Worm (Caenorhabditis elegans) whole organism, early embryonic: Measurements from ENCODE around the gene C06C3.10.

Experiments
- B0310.2 ChIP-seq: sonication (generic microtip); optimal IDR thresholded peaks from 2 replicates; lab custom pipeline; 2016; ENCODE audit warnings: mild to moderate bottlenecking, missing genetic modification characterization, missing compliant biosample characterization
- aly-1 ChIP-seq: sonication (generic microtip); optimal IDR thresholded peaks from 2 replicates; lab custom pipeline; 2016; ENCODE audit warnings: missing genetic modification characterization, missing compliant biosample characterization
- ama-1 ChIP-seq: fragments of 150-350 bp; optimal IDR thresholded peaks from 2 replicates; lab custom pipeline; 2014
- ceh-13 ChIP-seq: fragments of 200-800 bp; sonication (Bioruptor generic); optimal IDR thresholded peaks from 2 replicates; lab custom pipeline; 2018; ENCODE audit warnings: mild to moderate bottlenecking, missing genetic modification characterization, missing compliant biosample characterization
- ceh-36 ChIP-seq: sonication (generic microtip); optimal IDR thresholded peaks from 2 replicates; lab custom pipeline; 2016; ENCODE audit warnings: missing genetic modification characterization, inconsistent platforms, missing compliant biosample characterization
- ets-7 ChIP-seq: sonication (generic microtip); optimal IDR thresholded peaks from 2 replicates; lab custom pipeline; 2016; ENCODE audit warnings: missing genotype, missing genetic modification characterization, missing compliant biosample characterization
- flt-1 ChIP-seq: fragments of 200-800 bp; sonication (Bioruptor generic); IDR thresholded peaks from 2 replicates; pipeline ENCODE4 v1.3.6; 2022; ENCODE audit warnings: missing genetic modification characterization, missing compliant biosample characterization
- hmbx-1 ChIP-seq: sonication (generic microtip); optimal IDR thresholded peaks from 2 replicates; lab custom pipeline; 2016; ENCODE audit warnings: mild to moderate bottlenecking, missing genetic modification characterization, missing compliant biosample characterization
- hmg-4 ChIP-seq: fragments of 200-800 bp; sonication (Bioruptor generic); optimal IDR thresholded peaks from 2 replicates; lab custom pipeline; 2018; ENCODE audit warnings: mild to moderate bottlenecking, missing genetic modification characterization, missing compliant biosample characterization
- hnd-1 ChIP-seq: sonication (generic microtip); optimal IDR thresholded peaks from 2 replicates; lab custom pipeline; 2016; ENCODE audit warnings: missing genetic modification characterization, missing compliant biosample characterization
- pes-1 ChIP-seq: fragments of 200-800 bp; sonication (Bioruptor generic); IDR thresholded peaks from 2 replicates; pipeline ENCODE4 v1.3.6; 2022; ENCODE audit warnings: missing genetic modification reagents, missing genetic modification characterization, missing compliant biosample characterization
- scrt-1 ChIP-seq: fragments of 200-800 bp; sonication (Bioruptor generic); IDR thresholded peaks from 2 replicates; pipeline ENCODE4 v1.3.6; 2022; ENCODE audit warnings: missing genetic modification characterization, missing compliant biosample characterization
- sea-1 ChIP-seq: fragments of 200-800 bp; sonication (Bioruptor generic); conservative IDR thresholded peaks from 2 replicates; pipeline ENCODE4 v1.3.6; 2022; ENCODE audit warnings: missing genetic modification characterization, missing compliant biosample characterization
- tbx-11 ChIP-seq: fragments of 200-800 bp; sonication (Bioruptor generic); IDR thresholded peaks from 2 replicates; pipeline ENCODE4 v1.3.6; 2022; ENCODE audit warnings: missing genetic modification characterization, missing compliant biosample characterization
- tbx-37 ChIP-seq: fragments of 200-800 bp; sonication (Bioruptor generic); conservative IDR thresholded peaks from 2 replicates; pipeline ENCODE4 v1.3.6; 2022; ENCODE audit warnings: missing genetic modification reagents, missing genetic modification characterization, missing compliant biosample characterization
- tra-4 ChIP-seq: sonication (generic microtip); optimal IDR thresholded peaks from 2 replicates; lab custom pipeline; 2017; ENCODE audit warnings: missing genetic modification characterization, missing compliant biosample characterization

C06C3.10 gene

ce11 chrII:9333034-9333433, 44.0 kb downstream of the C06C3.10 start:
- TF ChIP-seq hmbx-1 (tag; lab: Kevin White, UChicago) (no peak), flt-1 (GFP tag; lab: Robert Waterston, UW) (no peak), pes-1 (GFP tag; lab: Robert Waterston, UW) (no peak), tra-4 (tag; lab: Kevin White, UChicago) (no peak), ama-1 (no peak), sea-1 (GFP tag; lab: Robert Waterston, UW) (no peak), ets-7 (tag; lab: Kevin White, UChicago) (no peak), hmg-4 (GFP tag; lab: Kevin White, UChicago) (no peak), tbx-11 (no peak), scrt-1 (no peak), ceh-36 (tag; lab: Kevin White, UChicago) (no peak)

- no peak for TF ChIP-seq ets-7 (tag; lab: Kevin White, UChicago)
- no peak for TF ChIP-seq tbx-37 (GFP tag; lab: Robert Waterston, UW)
- no peak for TF ChIP-seq tra-4 (tag; lab: Kevin White, UChicago)
- TF ChIP-seq hmbx-1 (tag; lab: Kevin White, UChicago) = no peak
Measured at ce11 chrII:9331343-9331742, 45.7 kb downstream of the C06C3.10 start, which contains the start of gene eif-3.F. TSS of gene eif-3.F (plus strand) at chrII:9331643.

- TF ChIP-seq ceh-13 (GFP tag; lab: Kevin White, UChicago) (no peak), ama-1 (no peak), hnd-1 (tag; lab: Kevin White, UChicago) (no peak), hmg-4 (GFP tag; lab: Kevin White, UChicago) (no peak), ceh-36 (tag; lab: Kevin White, UChicago) (no peak), scrt-1 (no peak), aly-1 (tag; lab: Kevin White, UChicago) (no peak), B0310.2 (tag; lab: Kevin White, UChicago) (no peak), tbx-11 (no peak), tbx-37 (GFP tag; lab: Robert Waterston, UW) (no peak), flt-1 (GFP tag; lab: Robert Waterston, UW) (no peak)
Measured at ce11 chrII:9329474-9329873, 47.6 kb downstream of the C06C3.10 start, which contains the start of gene wbp-2. TSS of gene wbp-2 (plus strand) at chrII:9329774.
